Fruit fly (Drosophila melanogaster) whole organism, embryonic: ENCODE measurements around the gene CG7601.

Source experiments
- Bgb ChIP-seq: fragments of 200-800 bp; sonication (Bioruptor generic); IDR thresholded peaks from 2 replicates; pipeline ENCODE4 v1.3.6; 2022; ENCODE audit warnings: missing biosample characterization, missing genetic modification characterization; ENCODE audit not compliant: partially characterized antibody
- BtbVII ChIP-seq: fragments of 200-800 bp; sonication (Bioruptor generic); optimal IDR thresholded peaks from 3 replicates; lab custom pipeline; 2017; ENCODE audit warnings: missing biosample characterization, mild to moderate bottlenecking, missing genetic modification characterization
- CG10321 ChIP-seq: fragments of 200-800 bp; sonication (Bioruptor generic); IDR thresholded peaks from 2 replicates; pipeline ENCODE4 v1.3.6; 2022; ENCODE audit warnings: missing biosample characterization, missing genetic modification characterization
- CG16779 ChIP-seq: fragments of 200-800 bp; sonication (Bioruptor generic); IDR thresholded peaks from 2 replicates; pipeline ENCODE4 v1.3.6; 2022; ENCODE audit warnings: missing biosample characterization, missing genetic modification characterization
- CG17328 ChIP-seq: fragments of 200-800 bp; sonication (Bioruptor generic); IDR thresholded peaks from 2 replicates; pipeline ENCODE4 v1.3.6; 2022; ENCODE audit warnings: missing biosample characterization, missing genetic modification characterization
- CG32532 ChIP-seq: fragments of 200-800 bp; sonication (Bioruptor generic); IDR thresholded peaks from 2 replicates; pipeline ENCODE4 v1.3.6; 2022; ENCODE audit warnings: missing biosample characterization, missing genetic modification characterization
- CG32767 ChIP-seq: fragments of 200-800 bp; sonication (Bioruptor generic); IDR thresholded peaks from 2 replicates; pipeline ENCODE4 v1.3.6; 2022; ENCODE audit warnings: missing biosample characterization, missing genetic modification characterization
- CG33557 ChIP-seq: fragments of 200-800 bp; sonication (Bioruptor generic); optimal IDR thresholded peaks from 2 replicates; lab custom pipeline; 2019; ENCODE audit warnings: missing biosample characterization, mild to moderate bottlenecking, missing genetic modification characterization, moderate library complexity
- CG43689 ChIP-seq: fragments of 200-800 bp; sonication (Bioruptor generic); IDR thresholded peaks from 2 replicates; pipeline ENCODE4 v1.3.6; 2022; ENCODE audit warnings: missing biosample characterization, missing genetic modification characterization
- CG6791 ChIP-seq: fragments of 200-800 bp; sonication (Bioruptor generic); IDR thresholded peaks from 3 replicates; pipeline ENCODE4 v1.3.6; 2022; ENCODE audit warnings: missing biosample characterization, missing genetic modification characterization; ENCODE audit not compliant: partially characterized antibody
- CG7786 ChIP-seq: fragments of 200-800 bp; sonication (Bioruptor generic); optimal IDR thresholded peaks from 2 replicates; lab custom pipeline; 2016; ENCODE audit warnings: missing biosample characterization, missing genetic modification characterization
- CG8359 ChIP-seq: fragments of 200-800 bp; sonication (Bioruptor generic); optimal IDR thresholded peaks from 2 replicates; lab custom pipeline; 2017; ENCODE audit warnings: missing biosample characterization, mild to moderate bottlenecking, missing genetic modification characterization, borderline replicate concordance
- CG8944 ChIP-seq: fragments of 200-800 bp; sonication (Bioruptor generic); optimal IDR thresholded peaks from 3 replicates; lab custom pipeline; 2016; ENCODE audit warnings: missing biosample characterization, missing genetic modification characterization
- Chrac-16 ChIP-seq: fragments of 200-800 bp; sonication (Bioruptor generic); optimal IDR thresholded peaks from 3 replicates; lab custom pipeline; 2016; ENCODE audit warnings: missing biosample characterization, missing genetic modification characterization
- CrebB ChIP-seq: fragments of 200-800 bp; sonication (Bioruptor generic); optimal IDR thresholded peaks from 3 replicates; lab custom pipeline; 2018; ENCODE audit warnings: missing biosample characterization, mild to moderate bottlenecking, missing genetic modification characterization
- Dbx ChIP-seq: fragments of 200-800 bp; sonication (Bioruptor generic); IDR thresholded peaks from 3 replicates; pipeline ENCODE4 v1.3.6; 2022; ENCODE audit warnings: missing biosample characterization, missing genetic modification characterization
- Elba2 ChIP-seq: fragments of 200-800 bp; sonication (Bioruptor generic); optimal IDR thresholded peaks from 3 replicates; lab custom pipeline; 2016; ENCODE audit warnings: missing biosample characterization, missing genetic modification characterization
- Ets97D ChIP-seq: fragments of 200-800 bp; sonication (Bioruptor generic); optimal IDR thresholded peaks from 3 replicates; lab custom pipeline; 2016; ENCODE audit warnings: missing biosample characterization, missing genetic modification characterization
- HmgD ChIP-seq: fragments of 200-800 bp; sonication (Bioruptor generic); optimal IDR thresholded peaks from 3 replicates; lab custom pipeline; 2016; ENCODE audit warnings: missing biosample characterization, missing genetic modification characterization
- Hmr ChIP-seq: fragments of 200-800 bp; sonication (Bioruptor generic); optimal IDR thresholded peaks from 3 replicates; lab custom pipeline; 2017; ENCODE audit warnings: mild to moderate bottlenecking, missing biosample characterization, missing genetic modification reagents, missing genetic modification characterization
- MBD-R2 ChIP-seq: fragments of 200-800 bp; sonication (Bioruptor generic); IDR thresholded peaks from 2 replicates; pipeline ENCODE4 v1.3.6; 2022; ENCODE audit warnings: missing biosample characterization, missing genetic modification characterization
- Med ChIP-seq: fragments of 200-800 bp; sonication (Bioruptor generic); peaks from one replicate; lab custom pipeline; 2016; ENCODE audit warnings: missing biosample characterization, missing genetic modification characterization, mild to moderate bottlenecking, inconsistent platforms, moderate library complexity
- Side ChIP-seq: fragments of 200-800 bp; sonication (Bioruptor generic); optimal IDR thresholded peaks from 2 replicates; lab custom pipeline; 2016; ENCODE audit warnings: missing biosample characterization, missing genetic modification characterization
- Sox100B ChIP-seq: fragments of 200-800 bp; sonication (Bioruptor generic); optimal IDR thresholded peaks from 3 replicates; lab custom pipeline; 2018; ENCODE audit warnings: missing biosample characterization, mild to moderate bottlenecking, missing genetic modification characterization
- Stat92E ChIP-seq, 3 experiments: fragments of >200 bp in 2 of 3; fragments of 200-800 bp in 1 of 3; sonication (Bioruptor generic) in 1 of 3; optimal IDR thresholded peaks; 2 replicates each; lab custom pipeline; 2017 to 2019; ENCODE audit warnings: missing biosample characterization in 3 of 3, missing genetic modification characterization in 3 of 3, mild to moderate bottlenecking in 1 of 3, moderate library complexity in 1 of 3
- Tbp ChIP-seq: fragments of >200 bp; optimal IDR thresholded peaks from 2 replicates; lab custom pipeline; 2018; ENCODE audit warnings: missing biosample characterization, missing genetic modification characterization
- Trl ChIP-seq, 3 experiments: fragments of >200 bp in 2 of 3; fragments of 200-800 bp in 1 of 3; sonication (Bioruptor generic) in 1 of 3; optimal IDR thresholded peaks; 2 replicates in 1 of 3; 3 replicates in 2 of 3; lab custom pipeline; 2016 to 2017; ENCODE audit warnings: missing biosample characterization in 1 of 3, missing genetic modification characterization in 1 of 3
- al ChIP-seq: fragments of 200-800 bp; sonication (Bioruptor generic); IDR thresholded peaks from 2 replicates; pipeline ENCODE4 v1.3.6; 2022; ENCODE audit warnings: missing biosample characterization, missing genetic modification characterization
- ash1 ChIP-seq: fragments of 200-800 bp; sonication (Bioruptor generic); optimal IDR thresholded peaks from 2 replicates; lab custom pipeline; 2018; ENCODE audit warnings: missing biosample characterization, mild to moderate bottlenecking, missing genetic modification characterization
- az2 ChIP-seq: fragments of 200-800 bp; sonication (Bioruptor generic); optimal IDR thresholded peaks from 3 replicates; lab custom pipeline; 2016; ENCODE audit warnings: missing biosample characterization, missing genetic modification characterization
- bbx ChIP-seq: fragments of 200-800 bp; sonication (Bioruptor generic); IDR thresholded peaks from 2 replicates; pipeline ENCODE4 v1.3.6; 2022; ENCODE audit warnings: missing biosample characterization, missing genetic modification characterization; ENCODE audit not compliant: partially characterized antibody
- bigmax ChIP-seq: fragments of 200-800 bp; sonication (Bioruptor generic); optimal IDR thresholded peaks from 2 replicates; lab custom pipeline; 2018; ENCODE audit warnings: missing biosample characterization, mild to moderate bottlenecking, missing genetic modification characterization
- cad ChIP-seq: fragments of >200 bp; optimal IDR thresholded peaks from 2 replicates; lab custom pipeline; 2017; ENCODE audit warnings: missing biosample characterization, missing genetic modification characterization
- croc ChIP-seq: fragments of 200-800 bp; sonication (Bioruptor generic); conservative IDR thresholded peaks from 3 replicates; pipeline ENCODE4 v1.3.6; 2022; ENCODE audit warnings: missing biosample characterization, missing genetic modification characterization
- dm ChIP-seq: fragments of 200-800 bp; sonication (Bioruptor generic); optimal IDR thresholded peaks from 3 replicates; lab custom pipeline; 2016; ENCODE audit warnings: missing biosample characterization, missing genetic modification characterization
- dmrt99B ChIP-seq: fragments of 200-800 bp; sonication (Bioruptor generic); optimal IDR thresholded peaks from 2 replicates; lab custom pipeline; 2018; ENCODE audit warnings: missing biosample characterization, mild to moderate bottlenecking, missing genetic modification characterization, moderate library complexity
- esg ChIP-seq: fragments of 200-800 bp; sonication (Bioruptor generic); conservative IDR thresholded peaks from 2 replicates; pipeline ENCODE4 v1.3.6; 2022; ENCODE audit warnings: missing biosample characterization, missing genetic modification characterization
- exex ChIP-seq: fragments of 200-800 bp; sonication (Bioruptor generic); optimal IDR thresholded peaks from 4 replicates; lab custom pipeline; 2018; ENCODE audit warnings: missing biosample characterization, mild to moderate bottlenecking, missing genetic modification characterization, moderate library complexity
- gce ChIP-seq: fragments of 200-800 bp; sonication (Bioruptor generic); IDR thresholded peaks from 3 replicates; pipeline ENCODE4 v1.3.6; 2022; ENCODE audit warnings: missing biosample characterization, missing genetic modification characterization
- kni ChIP-seq: fragments of 200-800 bp; sonication (Bioruptor generic); optimal IDR thresholded peaks from 3 replicates; lab custom pipeline; 2017; ENCODE audit warnings: mild to moderate bottlenecking, missing biosample characterization, missing genetic modification reagents, missing genetic modification characterization
- onecut ChIP-seq: fragments of 200-800 bp; sonication (Bioruptor generic); IDR thresholded peaks from 2 replicates; pipeline ENCODE4 v1.3.6; 2022; ENCODE audit warnings: missing biosample characterization, missing genetic modification characterization
- org-1 ChIP-seq: fragments of 200-800 bp; sonication (Bioruptor generic); optimal IDR thresholded peaks from 2 replicates; lab custom pipeline; 2017; ENCODE audit warnings: missing biosample characterization, missing genetic modification characterization
- pan ChIP-seq, 4 experiments: fragments of >200 bp in 3 of 4; fragments of 200-800 bp in 1 of 4; sonication (Bioruptor generic) in 1 of 4; optimal IDR thresholded peaks in 3 of 4; IDR thresholded peaks in 1 of 4; 2 replicates each; pipeline versions ENCODE4 v1.3.6 to Lab custom; 2017 to 2022; ENCODE audit warnings: missing biosample characterization in 2 of 4, missing genetic modification characterization in 2 of 4, mixed read lengths in 1 of 4
- pfk ChIP-seq: fragments of 200-800 bp; sonication (Bioruptor generic); optimal IDR thresholded peaks from 2 replicates; lab custom pipeline; 2018; ENCODE audit warnings: missing biosample characterization, mild to moderate bottlenecking, missing genetic modification characterization, moderate library complexity
- schlank ChIP-seq: fragments of 200-800 bp; sonication (Bioruptor generic); optimal IDR thresholded peaks from 2 replicates; lab custom pipeline; 2018; ENCODE audit warnings: missing biosample characterization, mild to moderate bottlenecking, missing genetic modification characterization
- sna ChIP-seq: fragments of 200-800 bp; sonication (Bioruptor generic); IDR thresholded peaks from 2 replicates; pipeline ENCODE4 v1.3.6; 2022; ENCODE audit warnings: missing biosample characterization, missing genetic modification characterization; ENCODE audit not compliant: partially characterized antibody
- tap ChIP-seq: fragments of 200-800 bp; optimal IDR thresholded peaks from 3 replicates; lab custom pipeline; 2019; ENCODE audit warnings: missing biosample characterization, mild to moderate bottlenecking, missing genetic modification characterization, moderate library complexity

Gene CG7601

dm6 chr3R:29774360-29775193 is 38.0 kb upstream of the CG7601 start (continued):
- TF ChIP-seq onecut (0 out of 2 replicates have a peak, but pooled peaks have one; percentile 25), CG33557 (GFP tag; lab: Kevin White, UChicago) (peak; percentile 43), Ets97D (no peak), pfk (GFP tag; lab: Kevin White, UChicago) (peak; percentile 48), dmrt99B (no peak), CG16779 (GFP tag; lab: Robert Waterston, UW) (no peak), Elba2 (GFP tag; lab: Kevin White, UChicago) (peak; percentile 91), CG8944 (GFP tag; lab: Kevin White, UChicago) (no peak), MBD-R2 (no peak), Chrac-16 (GFP tag; lab: Kevin White, UChicago) (no peak), gce (GFP tag; lab: Robert Waterston, UW) (no peak; the same call in 2 of the 3 replicates), bigmax (GFP tag; lab: Kevin White, UChicago) (no peak), Trl (optimal IDR thresholded peaks at IDR 0.05; lab: Kevin White, UChicago) (peak; percentile 100), Trl (GFP tag; optimal IDR thresholded peaks at IDR 0.05; lab: Kevin White, UChicago) (peak; percentile 65), Stat92E (GFP tag; optimal IDR thresholded peaks at IDR 0.05; lab: Kevin White, UChicago) (peak in 1 of 3 experiments; percentile 15), CG6791 (GFP tag; lab: Robert Waterston, UW) (peak; percentile 19; the same call in 1 of the 3 replicates), croc (GFP tag; lab: Robert Waterston, UW) (no peak), CG17328 (GFP tag; lab: Robert Waterston, UW) (no peak), bbx (GFP tag; lab: Robert Waterston, UW) (peak; percentile 71), Sox100B (GFP tag; lab: Kevin White, UChicago) (no peak), esg (GFP tag; lab: Robert Waterston, UW) (no peak), cad (GFP tag; lab: Kevin White, UChicago) (peak; percentile 38), kni (GFP tag; lab: Kevin White, UChicago) (peak; percentile 46), HmgD (GFP tag; lab: Kevin White, UChicago) (no peak), Dbx (GFP tag; lab: Robert Waterston, UW) (peak; percentile 13; the same call in 1 of the 3 replicates), Med (GFP tag; lab: Kevin White, UChicago) (no peak), CG10321 (GFP tag; lab: Robert Waterston, UW) (no peak), schlank (tag; lab: Kevin White, UChicago) (no peak), CG32532 (GFP tag; lab: Robert Waterston, UW) (peak; percentile 53; the same call in 1 of the 2 replicates), Tbp (GFP tag; lab: Kevin White, UChicago) (peak; percentile 83), CG8359 (peak; percentile 20), tap (tag; lab: Kevin White, UChicago) (peak; percentile 6), CrebB (tag; lab: Kevin White, UChicago) (peak; percentile 56), BtbVII (GFP tag; lab: Kevin White, UChicago) (peak; percentile 26), sna (GFP tag; lab: Robert Waterston, UW) (0 out of 2 replicates have a peak, but pooled peaks have one; percentile 47), al (GFP tag; lab: Robert Waterston, UW) (no peak), CG43689 (GFP tag; lab: Robert Waterston, UW) (no peak), Side (GFP tag; lab: Kevin White, UChicago) (no peak), ash1 (GFP tag; lab: Kevin White, UChicago) (no peak), Bgb (GFP tag; lab: Robert Waterston, UW) (peak; percentile 38; the same call in 1 of the 2 replicates), az2 (GFP tag; lab: Kevin White, UChicago) (no peak), CG32767 (no peak), org-1 (GFP tag; lab: Kevin White, UChicago) (no peak), dm (no peak), pan (optimal IDR thresholded peaks at IDR 0.05; lab: Kevin White, UChicago) (no peak), pan (GFP tag; optimal IDR thresholded peaks at IDR 0.05 in 1 of 2, IDR thresholded peaks at IDR 0.05 in 1 of 2) (peak in 1 of 2 experiments; percentile 34), exex (tag; lab: Kevin White, UChicago) (no peak), Hmr (GFP tag; lab: Kevin White, UChicago) (no peak), CG7786 (GFP tag; lab: Kevin White, UChicago) (no peak)
